Fruit fly (Drosophila melanogaster) whole organism, embryonic: Measurements from ENCODE around the gene CG6654.

Source experiments
- CG1233 ChIP-seq: fragments of 200-800 bp; sonication (Bioruptor generic); optimal IDR thresholded peaks from 4 replicates; lab custom pipeline; 2018; ENCODE audit warnings: missing biosample characterization, mild to moderate bottlenecking, missing genetic modification characterization
- CG12391 ChIP-seq: fragments of 200-800 bp; sonication (Bioruptor generic); optimal IDR thresholded peaks from 3 replicates; lab custom pipeline; 2018; ENCODE audit warnings: missing biosample characterization, mild to moderate bottlenecking, missing genetic modification characterization, moderate library complexity
- CG13287 ChIP-seq: fragments of 200-800 bp; sonication (Bioruptor generic); IDR thresholded peaks from 2 replicates; pipeline ENCODE4 v1.3.6; 2022; ENCODE audit warnings: missing biosample characterization, missing genetic modification characterization; ENCODE audit not compliant: partially characterized antibody
- CG13775 ChIP-seq: fragments of 200-800 bp; sonication (Bioruptor generic); optimal IDR thresholded peaks from 3 replicates; lab custom pipeline; 2017; ENCODE audit warnings: missing biosample characterization, mild to moderate bottlenecking, missing genetic modification characterization
- CG15073 ChIP-seq: fragments of 200-800 bp; sonication (Bioruptor generic); optimal IDR thresholded peaks from 2 replicates; lab custom pipeline; 2016; ENCODE audit warnings: missing biosample characterization, missing genetic modification characterization
- CG15514 ChIP-seq: fragments of 200-800 bp; sonication (Bioruptor generic); optimal IDR thresholded peaks from 3 replicates; lab custom pipeline; 2017; ENCODE audit warnings: missing biosample characterization, missing genetic modification characterization, mild to moderate bottlenecking, moderate library complexity, missing genetic modification reagents
- CG17186 ChIP-seq: fragments of 200-800 bp; sonication (Bioruptor generic); optimal IDR thresholded peaks from 3 replicates; lab custom pipeline; 2017; ENCODE audit warnings: missing biosample characterization, missing genetic modification reagents, missing genetic modification characterization
- CG17328 ChIP-seq: fragments of 200-800 bp; sonication (Bioruptor generic); IDR thresholded peaks from 2 replicates; pipeline ENCODE4 v1.3.6; 2022; ENCODE audit warnings: missing biosample characterization, missing genetic modification characterization
- CG18764 ChIP-seq: fragments of 200-800 bp; sonication (Bioruptor generic); optimal IDR thresholded peaks from 3 replicates; lab custom pipeline; 2016; ENCODE audit warnings: missing biosample characterization, missing genetic modification characterization
- CG2129 ChIP-seq: fragments of 200-800 bp; sonication (Bioruptor generic); IDR thresholded peaks from 2 replicates; pipeline ENCODE4 v1.3.6; 2022; ENCODE audit warnings: missing biosample characterization, missing genetic modification characterization; ENCODE audit not compliant: partially characterized antibody
- CG2202 ChIP-seq: fragments of 200-800 bp; sonication (Bioruptor generic); optimal IDR thresholded peaks from 2 replicates; lab custom pipeline; 2018; ENCODE audit warnings: missing biosample characterization, mild to moderate bottlenecking, missing genetic modification characterization
- CG34422 ChIP-seq: fragments of 200-800 bp; sonication (Bioruptor generic); IDR thresholded peaks from 3 replicates; pipeline ENCODE4 v1.3.6; 2022; ENCODE audit warnings: missing biosample characterization, missing genetic modification characterization
- CG3726 ChIP-seq: fragments of 200-800 bp; sonication (Bioruptor generic); IDR thresholded peaks from 3 replicates; pipeline ENCODE4, ENCODE4 v1.3.6; 2022; ENCODE audit warnings: missing biosample characterization, missing genetic modification characterization
- CG4282 ChIP-seq: fragments of 200-800 bp; sonication (Bioruptor generic); optimal IDR thresholded peaks from 2 replicates; lab custom pipeline; 2016; ENCODE audit warnings: missing biosample characterization, missing genetic modification characterization
- CG4328 ChIP-seq: fragments of 200-800 bp; sonication (Bioruptor generic); optimal IDR thresholded peaks from 3 replicates; lab custom pipeline; 2017; ENCODE audit warnings: missing biosample characterization, missing genetic modification reagents, missing genetic modification characterization
- CG4820 ChIP-seq: fragments of 200-800 bp; sonication (Bioruptor generic); optimal IDR thresholded peaks from 3 replicates; lab custom pipeline; 2016; ENCODE audit warnings: missing biosample characterization, missing genetic modification characterization
- CG6654 ChIP-seq: fragments of 200-800 bp; sonication (Bioruptor generic); optimal IDR thresholded peaks from 2 replicates; lab custom pipeline; 2017; ENCODE audit warnings: missing biosample characterization, mild to moderate bottlenecking, missing genetic modification characterization
- CG7745 ChIP-seq: fragments of 200-800 bp; sonication (Bioruptor generic); optimal IDR thresholded peaks from 2 replicates; lab custom pipeline; 2018; ENCODE audit warnings: missing biosample characterization, mild to moderate bottlenecking, missing genetic modification characterization, moderate library complexity
- CG8089 ChIP-seq: fragments of 200-800 bp; sonication (Bioruptor generic); optimal IDR thresholded peaks from 3 replicates; lab custom pipeline; 2016; ENCODE audit warnings: missing biosample characterization, missing genetic modification characterization
- CG8388 ChIP-seq: fragments of 200-800 bp; sonication (Bioruptor generic); optimal IDR thresholded peaks from 2 replicates; lab custom pipeline; 2019; ENCODE audit warnings: missing biosample characterization, mild to moderate bottlenecking, missing genetic modification characterization, moderate library complexity
- CG8765 ChIP-seq: fragments of 200-800 bp; sonication (Bioruptor generic); IDR thresholded peaks from 2 replicates; pipeline ENCODE4 v1.3.6; 2022; ENCODE audit warnings: missing biosample characterization, missing genetic modification characterization
- CG9609 ChIP-seq: fragments of 200-800 bp; sonication (Bioruptor generic); optimal IDR thresholded peaks from 3 replicates; lab custom pipeline; 2016; ENCODE audit warnings: missing biosample characterization, missing genetic modification characterization
- CG9727 ChIP-seq: fragments of 200-800 bp; sonication (Bioruptor generic); optimal IDR thresholded peaks from 3 replicates; lab custom pipeline; 2017; ENCODE audit warnings: missing biosample characterization, mild to moderate bottlenecking, missing genetic modification characterization
- Chrac-16 ChIP-seq: fragments of 200-800 bp; sonication (Bioruptor generic); optimal IDR thresholded peaks from 3 replicates; lab custom pipeline; 2016; ENCODE audit warnings: missing biosample characterization, missing genetic modification characterization
- H15 ChIP-seq: fragments of 200-800 bp; sonication (Bioruptor generic); IDR thresholded peaks from 3 replicates; pipeline ENCODE4 v1.3.6; 2022; ENCODE audit warnings: missing biosample characterization, missing genetic modification characterization
- Lhr ChIP-seq: fragments of 200-800 bp; sonication (Bioruptor generic); optimal IDR thresholded peaks from 3 replicates; lab custom pipeline; 2017; ENCODE audit warnings: mild to moderate bottlenecking, missing biosample characterization, missing genetic modification reagents, missing genetic modification characterization
- MTF-1 ChIP-seq: fragments of 200-800 bp; sonication (Bioruptor generic); optimal IDR thresholded peaks from 2 replicates; lab custom pipeline; 2018; ENCODE audit warnings: missing biosample characterization, mild to moderate bottlenecking, missing genetic modification characterization, borderline replicate concordance
- Mrtf ChIP-seq: fragments of 200-800 bp; sonication (Bioruptor generic); IDR thresholded peaks from 3 replicates; pipeline ENCODE4 v1.3.6; 2022; ENCODE audit warnings: missing biosample characterization, missing genetic modification characterization
- Opbp ChIP-seq: fragments of 200-800 bp; sonication (Bioruptor generic); IDR thresholded peaks from 3 replicates; pipeline ENCODE4 v1.3.6; 2022; ENCODE audit warnings: missing biosample characterization, missing genetic modification characterization; ENCODE audit not compliant: partially characterized antibody
- PHDP ChIP-seq: fragments of 200-800 bp; sonication (Bioruptor generic); optimal IDR thresholded peaks from 3 replicates; lab custom pipeline; 2018; ENCODE audit warnings: missing biosample characterization, mild to moderate bottlenecking, missing genetic modification characterization, moderate library complexity
- Pdp1 ChIP-seq, 2 experiments: fragments of 200-800 bp; sonication (Bioruptor generic); optimal IDR thresholded peaks; 3 replicates each; lab custom pipeline; 2016; ENCODE audit warnings: missing biosample characterization in 2 of 2, missing genetic modification characterization in 2 of 2, mild to moderate bottlenecking in 1 of 2, moderate library complexity in 1 of 2
- Rfx ChIP-seq: fragments of 200-800 bp; sonication (Bioruptor generic); IDR thresholded peaks from 2 replicates; pipeline ENCODE4 v1.3.6; 2022; ENCODE audit warnings: missing biosample characterization, missing genetic modification characterization
- Six4 ChIP-seq: fragments of 200-800 bp; sonication (Bioruptor generic); optimal IDR thresholded peaks from 2 replicates; lab custom pipeline; 2016; ENCODE audit warnings: missing biosample characterization, missing genetic modification characterization
- Sox102F ChIP-seq: fragments of 200-800 bp; sonication (Bioruptor generic); optimal IDR thresholded peaks from 2 replicates; lab custom pipeline; 2018; ENCODE audit warnings: missing biosample characterization, mild to moderate bottlenecking, missing genetic modification characterization, moderate library complexity
- Trl ChIP-seq, 3 experiments: fragments of >200 bp in 2 of 3; fragments of 200-800 bp in 1 of 3; sonication (Bioruptor generic) in 1 of 3; optimal IDR thresholded peaks; 2 replicates in 1 of 3; 3 replicates in 2 of 3; lab custom pipeline; 2016 to 2017; ENCODE audit warnings: missing biosample characterization in 1 of 3, missing genetic modification characterization in 1 of 3
- amos ChIP-seq: fragments of 200-800 bp; sonication (Bioruptor generic); IDR thresholded peaks from 2 replicates; pipeline ENCODE4 v1.3.6; 2022; ENCODE audit warnings: missing biosample characterization, missing genetic modification characterization; ENCODE audit not compliant: partially characterized antibody
- br ChIP-seq: fragments of >200 bp; optimal IDR thresholded peaks from 2 replicates; lab custom pipeline; 2017
- cato ChIP-seq: fragments of 200-800 bp; sonication (Bioruptor generic); optimal IDR thresholded peaks from 2 replicates; lab custom pipeline; 2016; ENCODE audit warnings: missing biosample characterization, missing genetic modification characterization, borderline replicate concordance
- danr ChIP-seq: fragments of 200-800 bp; sonication (Bioruptor generic); IDR thresholded peaks from 2 replicates; pipeline ENCODE4 v1.3.6; 2022; ENCODE audit warnings: missing biosample characterization, missing genetic modification characterization
- dmrt99B ChIP-seq: fragments of 200-800 bp; sonication (Bioruptor generic); optimal IDR thresholded peaks from 2 replicates; lab custom pipeline; 2018; ENCODE audit warnings: missing biosample characterization, mild to moderate bottlenecking, missing genetic modification characterization, moderate library complexity
- gsb ChIP-seq: fragments of 200-800 bp; sonication (Bioruptor generic); IDR thresholded peaks from 2 replicates; pipeline ENCODE4 v1.3.6; 2022; ENCODE audit warnings: missing biosample characterization, missing genetic modification characterization
- gsb-n ChIP-seq: fragments of 200-800 bp; sonication (Bioruptor generic); optimal IDR thresholded peaks from 3 replicates; lab custom pipeline; 2018; ENCODE audit warnings: missing biosample characterization, mild to moderate bottlenecking, missing genetic modification characterization
- ham ChIP-seq: fragments of 200-800 bp; sonication (Bioruptor generic); IDR thresholded peaks from 2 replicates; pipeline ENCODE4 v1.3.6; 2022; ENCODE audit warnings: missing biosample characterization, missing genetic modification characterization
- kay ChIP-seq: fragments of 200-800 bp; sonication (Bioruptor generic); optimal IDR thresholded peaks from 2 replicates; lab custom pipeline; 2016; ENCODE audit warnings: missing biosample characterization, missing genetic modification characterization
- knrl ChIP-seq: fragments of 200-800 bp; sonication (Bioruptor generic); IDR thresholded peaks from 3 replicates; pipeline ENCODE4 v1.3.6; 2022; ENCODE audit warnings: missing biosample characterization, missing genetic modification characterization; ENCODE audit not compliant: partially characterized antibody
- pb ChIP-seq: fragments of 200-800 bp; sonication (Bioruptor generic); optimal IDR thresholded peaks from 3 replicates; lab custom pipeline; 2016; ENCODE audit warnings: missing biosample characterization, missing genetic modification characterization
- pzg ChIP-seq: fragments of 200-800 bp; sonication (Bioruptor generic); optimal IDR thresholded peaks from 3 replicates; lab custom pipeline; 2018; ENCODE audit warnings: missing biosample characterization, mild to moderate bottlenecking, missing genetic modification characterization, moderate library complexity
- sim ChIP-seq: fragments of 200-800 bp; sonication (Bioruptor generic); IDR thresholded peaks from 2 replicates; pipeline ENCODE4 v1.3.6; 2022; ENCODE audit warnings: missing biosample characterization, missing genetic modification characterization
- ssp ChIP-seq: fragments of 200-800 bp; sonication (Bioruptor generic); IDR thresholded peaks from 2 replicates; pipeline ENCODE4 v1.3.6; 2022; ENCODE audit warnings: missing biosample characterization, missing genetic modification characterization
- tap ChIP-seq: fragments of 200-800 bp; optimal IDR thresholded peaks from 3 replicates; lab custom pipeline; 2019; ENCODE audit warnings: missing biosample characterization, mild to moderate bottlenecking, missing genetic modification characterization, moderate library complexity
- tgo ChIP-seq: fragments of 200-800 bp; sonication (Bioruptor generic); IDR thresholded peaks from 3 replicates; pipeline ENCODE4 v1.3.6; 2022; ENCODE audit warnings: missing biosample characterization, missing genetic modification characterization

The CG6654 gene

dm6 chr3R:15206273-15206672, 7.2 kb downstream of the CG6654 start, which contains the start of gene Spn88Ea (continued):
- TF ChIP-seq tgo (GFP tag; lab: Robert Waterston, UW) (no peak), H15 (GFP tag; lab: Robert Waterston, UW) (no peak), CG18764 (GFP tag; lab: Kevin White, UChicago) (no peak), sim (GFP tag; lab: Robert Waterston, UW) (no peak), cato (GFP tag; lab: Kevin White, UChicago) (no peak), Six4 (GFP tag; lab: Kevin White, UChicago) (no peak), Opbp (GFP tag; lab: Robert Waterston, UW) (peak; percentile 36; the same call in 1 of the 3 replicates), CG4282 (GFP tag; lab: Kevin White, UChicago) (no peak), CG9727 (GFP tag; lab: Kevin White, UChicago) (no peak), tap (no peak), CG8388 (GFP tag; lab: Kevin White, UChicago) (no peak), Rfx (GFP tag; lab: Robert Waterston, UW) (no peak), CG8089 (no peak), CG7745 (tag; lab: Kevin White, UChicago) (no peak), CG4328 (no peak), Pdp1 (GFP tag; optimal IDR thresholded peaks at IDR 0.05; lab: Kevin White, UChicago) (no peak), amos (GFP tag; lab: Robert Waterston, UW) (peak; percentile 35; the same call in 1 of the 2 replicates), gsb (GFP tag; lab: Robert Waterston, UW) (no peak), pb (GFP tag; lab: Kevin White, UChicago) (no peak), br (lab: Kevin White, UChicago) (no peak), CG15514 (GFP tag; lab: Kevin White, UChicago) (peak; percentile 60), CG4820 (GFP tag; lab: Kevin White, UChicago) (no peak), CG1233 (GFP tag; lab: Kevin White, UChicago) (no peak), Mrtf (GFP tag; lab: Robert Waterston, UW) (no peak), pzg (GFP tag; lab: Kevin White, UChicago) (peak; percentile 26), CG6654 (GFP tag; lab: Kevin White, UChicago) (no peak), CG13775 (GFP tag; lab: Kevin White, UChicago) (no peak), danr (GFP tag; lab: Robert Waterston, UW) (no peak), CG8765 (GFP tag; lab: Robert Waterston, UW) (no peak), Trl (optimal IDR thresholded peaks at IDR 0.05; lab: Kevin White, UChicago) (no peak), Trl (GFP tag; optimal IDR thresholded peaks at IDR 0.05; lab: Kevin White, UChicago) (no peak), Chrac-16 (GFP tag; lab: Kevin White, UChicago) (no peak), CG9609 (no peak), gsb-n (tag; lab: Kevin White, UChicago) (no peak), kay (no peak), CG17186 (GFP tag; lab: Kevin White, UChicago) (peak; percentile 35), CG12391 (tag; lab: Kevin White, UChicago) (no peak), CG3726 (no peak), dmrt99B (tag; lab: Kevin White, UChicago) (no peak), PHDP (tag; lab: Kevin White, UChicago) (no peak), ssp (GFP tag; lab: Robert Waterston, UW) (peak; percentile 33; the same call in 1 of the 2 replicates), CG17328 (GFP tag; lab: Robert Waterston, UW) (no peak; the same call in 1 of the 2 replicates), CG2129 (no peak), Lhr (GFP tag; lab: Kevin White, UChicago) (no peak), CG15073 (no peak), CG34422 (GFP tag; lab: Robert Waterston, UW) (no peak), knrl (GFP tag; lab: Robert Waterston, UW) (no peak), CG13287 (GFP tag; lab: Robert Waterston, UW) (peak; percentile 44), CG2202 (tag; lab: Kevin White, UChicago) (no peak), Sox102F (no peak), MTF-1 (GFP tag; lab: Kevin White, UChicago) (no peak), ham (GFP tag; lab: Robert Waterston, UW) (no peak)
